Fruit fly (Drosophila melanogaster) whole organism, embryonic: ENCODE data around the gene CG32639.

Experiments used
- ATbp ChIP-seq: fragments of 200-800 bp; sonication (Bioruptor generic); optimal IDR thresholded peaks from 2 replicates; lab custom pipeline; 2017; ENCODE audit warnings: missing biosample characterization, mild to moderate bottlenecking, missing genetic modification characterization, missing genetic modification reagents
- Abd-B ChIP-seq: fragments of 200-800 bp; sonication (Bioruptor generic); optimal IDR thresholded peaks from 2 replicates; lab custom pipeline; 2018; ENCODE audit warnings: missing biosample characterization, mild to moderate bottlenecking, missing genetic modification characterization, moderate library complexity
- Blimp-1 ChIP-seq: fragments of 200-800 bp; sonication (Bioruptor generic); optimal IDR thresholded peaks from 3 replicates; lab custom pipeline; 2018; ENCODE audit warnings: missing biosample characterization, missing genetic modification characterization, mild to moderate bottlenecking, moderate library complexity, missing genetic modification reagents
- CG1024 ChIP-seq: fragments of 200-800 bp; sonication (Bioruptor generic); IDR thresholded peaks from 2 replicates; pipeline ENCODE4 v1.3.6; 2022; ENCODE audit warnings: missing biosample characterization, missing genetic modification characterization
- CG10267 ChIP-seq: fragments of 200-800 bp; sonication (Bioruptor generic); optimal IDR thresholded peaks from 2 replicates; lab custom pipeline; 2018; ENCODE audit warnings: missing biosample characterization, mild to moderate bottlenecking, missing genetic modification characterization, moderate library complexity
- CG10462 ChIP-seq: fragments of 200-800 bp; sonication (Bioruptor generic); optimal IDR thresholded peaks from 2 replicates; lab custom pipeline; 2016; ENCODE audit warnings: missing biosample characterization, missing genetic modification characterization
- CG10959 ChIP-seq: fragments of 200-800 bp; sonication (Bioruptor generic); IDR thresholded peaks from 2 replicates; pipeline ENCODE4 v1.3.6; 2022; ENCODE audit warnings: missing biosample characterization, missing genetic modification characterization
- CG10979 ChIP-seq: fragments of 200-800 bp; sonication (Bioruptor generic); optimal IDR thresholded peaks from 2 replicates; lab custom pipeline; 2018; ENCODE audit warnings: missing biosample characterization, mild to moderate bottlenecking, missing genetic modification characterization, moderate library complexity
- CG11560 ChIP-seq: fragments of 200-800 bp; sonication (Bioruptor generic); IDR thresholded peaks from 3 replicates; pipeline ENCODE4 v1.3.6; 2022; ENCODE audit warnings: missing biosample characterization, missing genetic modification characterization
- CG13424 ChIP-seq: fragments of 200-800 bp; sonication (Bioruptor generic); optimal IDR thresholded peaks from 2 replicates; lab custom pipeline; 2019; ENCODE audit warnings: missing biosample characterization, mild to moderate bottlenecking, missing genetic modification characterization, moderate library complexity
- CG15269 ChIP-seq: fragments of 200-800 bp; sonication (Bioruptor generic); optimal IDR thresholded peaks from 2 replicates; lab custom pipeline; 2018; ENCODE audit warnings: missing biosample characterization, mild to moderate bottlenecking, missing genetic modification characterization, moderate library complexity
- CG17361 ChIP-seq: fragments of 200-800 bp; sonication (Bioruptor generic); IDR thresholded peaks from 3 replicates; pipeline ENCODE4 v1.3.6; 2022; ENCODE audit warnings: missing biosample characterization, missing genetic modification characterization
- CG17802 ChIP-seq: fragments of 200-800 bp; sonication (Bioruptor generic); optimal IDR thresholded peaks from 2 replicates; lab custom pipeline; 2018; ENCODE audit warnings: missing biosample characterization, mild to moderate bottlenecking, missing genetic modification characterization, moderate library complexity
- CG2202 ChIP-seq: fragments of 200-800 bp; sonication (Bioruptor generic); optimal IDR thresholded peaks from 2 replicates; lab custom pipeline; 2018; ENCODE audit warnings: missing biosample characterization, mild to moderate bottlenecking, missing genetic modification characterization
- CG3065 ChIP-seq: fragments of 200-800 bp; sonication (Bioruptor generic); optimal IDR thresholded peaks from 2 replicates; lab custom pipeline; 2016; ENCODE audit warnings: missing biosample characterization, missing genetic modification characterization
- CG31441 ChIP-seq: fragments of 200-800 bp; sonication (Bioruptor generic); IDR thresholded peaks from 2 replicates; pipeline ENCODE4 v1.3.6; 2022; ENCODE audit warnings: missing biosample characterization, missing genetic modification characterization
- CG33213 ChIP-seq: fragments of 200-800 bp; sonication (Bioruptor generic); optimal IDR thresholded peaks from 3 replicates; lab custom pipeline; 2016; ENCODE audit warnings: missing biosample characterization, missing genetic modification characterization
- CG43689 ChIP-seq: fragments of 200-800 bp; sonication (Bioruptor generic); IDR thresholded peaks from 2 replicates; pipeline ENCODE4 v1.3.6; 2022; ENCODE audit warnings: missing biosample characterization, missing genetic modification characterization
- CG8089 ChIP-seq: fragments of 200-800 bp; sonication (Bioruptor generic); optimal IDR thresholded peaks from 3 replicates; lab custom pipeline; 2016; ENCODE audit warnings: missing biosample characterization, missing genetic modification characterization
- CG9727 ChIP-seq: fragments of 200-800 bp; sonication (Bioruptor generic); optimal IDR thresholded peaks from 3 replicates; lab custom pipeline; 2017; ENCODE audit warnings: missing biosample characterization, mild to moderate bottlenecking, missing genetic modification characterization
- CG9876 ChIP-seq: fragments of 200-800 bp; sonication (Bioruptor generic); optimal IDR thresholded peaks from 2 replicates; lab custom pipeline; 2016; ENCODE audit warnings: missing biosample characterization, missing genetic modification characterization
- CkIIα-i1 ChIP-seq: fragments of 200-800 bp; sonication (Bioruptor generic); IDR thresholded peaks from 2 replicates; pipeline ENCODE4 v1.3.6; 2022; ENCODE audit warnings: missing biosample characterization, missing genetic modification characterization
- Dek ChIP-seq: fragments of 200-800 bp; sonication (Bioruptor generic); optimal IDR thresholded peaks from 3 replicates; lab custom pipeline; 2019; ENCODE audit warnings: missing biosample characterization, mild to moderate bottlenecking, missing genetic modification characterization, moderate library complexity
- E2f2 ChIP-seq: fragments of 200-800 bp; sonication (Bioruptor generic); IDR thresholded peaks from 2 replicates; pipeline ENCODE4 v1.3.6; 2022; ENCODE audit warnings: missing biosample characterization, missing genetic modification characterization
- Ets97D ChIP-seq: fragments of 200-800 bp; sonication (Bioruptor generic); optimal IDR thresholded peaks from 3 replicates; lab custom pipeline; 2016; ENCODE audit warnings: missing biosample characterization, missing genetic modification characterization
- Fer1 ChIP-seq: fragments of 200-800 bp; sonication (Bioruptor generic); optimal IDR thresholded peaks from 2 replicates; lab custom pipeline; 2017; ENCODE audit warnings: missing biosample characterization, mild to moderate bottlenecking, missing genetic modification characterization
- H15 ChIP-seq: fragments of 200-800 bp; sonication (Bioruptor generic); IDR thresholded peaks from 3 replicates; pipeline ENCODE4 v1.3.6; 2022; ENCODE audit warnings: missing biosample characterization, missing genetic modification characterization
- Jarid2 ChIP-seq: fragments of 200-800 bp; sonication (Bioruptor generic); optimal IDR thresholded peaks from 3 replicates; lab custom pipeline; 2017; ENCODE audit warnings: mild to moderate bottlenecking, missing biosample characterization, missing genetic modification reagents, missing genetic modification characterization
- MESR4 ChIP-seq: fragments of 200-800 bp; sonication (Bioruptor generic); optimal IDR thresholded peaks from 2 replicates; lab custom pipeline; 2018; ENCODE audit warnings: missing biosample characterization, mild to moderate bottlenecking, missing genetic modification characterization, moderate library complexity
- Oli ChIP-seq: fragments of 200-800 bp; sonication (Bioruptor generic); optimal IDR thresholded peaks from 2 replicates; lab custom pipeline; 2018; ENCODE audit warnings: missing biosample characterization, mild to moderate bottlenecking, missing genetic modification characterization, moderate library complexity
- Opbp ChIP-seq: fragments of 200-800 bp; sonication (Bioruptor generic); IDR thresholded peaks from 3 replicates; pipeline ENCODE4 v1.3.6; 2022; ENCODE audit warnings: missing biosample characterization, missing genetic modification characterization; ENCODE audit not compliant: partially characterized antibody
- Stat92E ChIP-seq, 3 experiments: fragments of >200 bp in 2 of 3; fragments of 200-800 bp in 1 of 3; sonication (Bioruptor generic) in 1 of 3; optimal IDR thresholded peaks; 2 replicates each; lab custom pipeline; 2017 to 2019; ENCODE audit warnings: missing biosample characterization in 3 of 3, missing genetic modification characterization in 3 of 3, mild to moderate bottlenecking in 1 of 3, moderate library complexity in 1 of 3
- cad ChIP-seq: fragments of >200 bp; optimal IDR thresholded peaks from 2 replicates; lab custom pipeline; 2017; ENCODE audit warnings: missing biosample characterization, missing genetic modification characterization
- chinmo ChIP-seq: fragments of 200-800 bp; sonication (Bioruptor generic); IDR thresholded peaks from 4 replicates; pipeline ENCODE4 v1.3.6; 2022; ENCODE audit warnings: missing biosample characterization, missing genetic modification characterization; ENCODE audit not compliant: partially characterized antibody
- chm ChIP-seq: fragments of 200-800 bp; sonication (Bioruptor generic); IDR thresholded peaks from 2 replicates; pipeline ENCODE4 v1.3.6; 2022; ENCODE audit warnings: missing biosample characterization, missing genetic modification characterization
- croc ChIP-seq: fragments of 200-800 bp; sonication (Bioruptor generic); conservative IDR thresholded peaks from 3 replicates; pipeline ENCODE4 v1.3.6; 2022; ENCODE audit warnings: missing biosample characterization, missing genetic modification characterization
- fd96Cb ChIP-seq: fragments of 200-800 bp; sonication (Bioruptor generic); optimal IDR thresholded peaks from 2 replicates; lab custom pipeline; 2018; ENCODE audit warnings: missing biosample characterization, mild to moderate bottlenecking, missing genetic modification characterization, moderate library complexity
- grau ChIP-seq: fragments of 200-800 bp; optimal IDR thresholded peaks from 3 replicates; lab custom pipeline; 2019; ENCODE audit warnings: missing biosample characterization, mild to moderate bottlenecking, missing genetic modification characterization, moderate library complexity
- grn ChIP-seq: fragments of 200-800 bp; sonication (Bioruptor generic); optimal IDR thresholded peaks from 3 replicates; lab custom pipeline; 2017; ENCODE audit warnings: missing biosample characterization, missing genetic modification characterization
- kni ChIP-seq: fragments of 200-800 bp; sonication (Bioruptor generic); optimal IDR thresholded peaks from 3 replicates; lab custom pipeline; 2017; ENCODE audit warnings: mild to moderate bottlenecking, missing biosample characterization, missing genetic modification reagents, missing genetic modification characterization
- lov ChIP-seq, 2 experiments: fragments of 200-800 bp in 1 of 2; fragments of >200 bp in 1 of 2; sonication (Bioruptor generic) in 1 of 2; IDR thresholded peaks in 1 of 2; optimal IDR thresholded peaks in 1 of 2; 2 replicates in 1 of 2; 3 replicates in 1 of 2; pipeline versions ENCODE4 v1.3.6 to Lab custom; 2017 to 2022; ENCODE audit warnings: missing biosample characterization in 1 of 2, missing genetic modification characterization in 1 of 2
- mld ChIP-seq: fragments of 200-800 bp; sonication (Bioruptor generic); IDR thresholded peaks from 3 replicates; pipeline ENCODE4 v1.3.6; 2022; ENCODE audit warnings: missing biosample characterization, missing genetic modification characterization; ENCODE audit not compliant: partially characterized antibody
- onecut ChIP-seq: fragments of 200-800 bp; sonication (Bioruptor generic); IDR thresholded peaks from 2 replicates; pipeline ENCODE4 v1.3.6; 2022; ENCODE audit warnings: missing biosample characterization, missing genetic modification characterization
- phol ChIP-seq: fragments of 200-800 bp; sonication (Bioruptor generic); optimal IDR thresholded peaks from 3 replicates; lab custom pipeline; 2018; ENCODE audit warnings: missing biosample characterization, mild to moderate bottlenecking, missing genetic modification characterization, moderate library complexity
- sc ChIP-seq, 3 experiments: fragments of >200 bp in 2 of 3; fragments of 200-800 bp in 1 of 3; sonication (Bioruptor generic) in 1 of 3; optimal IDR thresholded peaks; 2 replicates in 2 of 3; 3 replicates in 1 of 3; lab custom pipeline; 2017; ENCODE audit warnings: mild to moderate bottlenecking in 1 of 3, missing biosample characterization in 1 of 3, missing genetic modification characterization in 1 of 3, missing genetic modification reagents in 1 of 3
- sens ChIP-seq: fragments of 200-800 bp; sonication (Bioruptor generic); peaks from one replicate; lab custom pipeline; 2016; ENCODE audit warnings: missing biosample characterization, missing genetic modification characterization
- slou ChIP-seq: fragments of 200-800 bp; sonication (Bioruptor generic); optimal IDR thresholded peaks from 3 replicates; lab custom pipeline; 2016; ENCODE audit warnings: missing biosample characterization, missing genetic modification characterization
- tll ChIP-seq, 2 experiments: fragments of 200-800 bp in 1 of 2; fragments of >200 bp in 1 of 2; sonication (Bioruptor generic) in 1 of 2; optimal IDR thresholded peaks; 2 replicates each; lab custom pipeline; 2017 to 2019; ENCODE audit warnings: missing biosample characterization in 2 of 2, missing genetic modification characterization in 2 of 2, mild to moderate bottlenecking in 1 of 2, moderate library complexity in 1 of 2
- trh ChIP-seq: fragments of 200-800 bp; sonication (Bioruptor generic); optimal IDR thresholded peaks from 2 replicates; lab custom pipeline; 2016; ENCODE audit warnings: missing biosample characterization, missing genetic modification characterization
- usp ChIP-seq: fragments of >200 bp; optimal IDR thresholded peaks from 2 replicates; lab custom pipeline; 2017; ENCODE audit warnings: missing biosample characterization, missing genetic modification characterization

CG32639 gene

dm6 chrX:13208075-13208474, 28.3 kb downstream of the CG32639 start (continued):
- TF ChIP-seq CG10959 (GFP tag; lab: Robert Waterston, UW) (no peak), CG17802 (tag; lab: Kevin White, UChicago) (no peak), CG33213 (GFP tag; lab: Kevin White, UChicago) (no peak), Oli (peak; percentile 26), Ets97D (no peak), CG15269 (tag; lab: Kevin White, UChicago) (peak; percentile 56), CG9876 (GFP tag; lab: Kevin White, UChicago) (no peak), lov (optimal IDR thresholded peaks at IDR 0.05; lab: Kevin White, UChicago) (no peak), lov (GFP tag; IDR thresholded peaks at IDR 0.05; lab: Robert Waterston, UW) (no peak), Opbp (GFP tag; lab: Robert Waterston, UW) (no peak), croc (GFP tag; lab: Robert Waterston, UW) (no peak; the same call in 2 of the 3 replicates), CG17361 (GFP tag; lab: Robert Waterston, UW) (peak; percentile 50; the same call in 1 of the 3 replicates), chm (GFP tag; lab: Robert Waterston, UW) (no peak), Fer1 (peak; percentile 58), MESR4 (no peak), tll (GFP tag; optimal IDR thresholded peaks at IDR 0.05; lab: Kevin White, UChicago) (no peak), sc (optimal IDR thresholded peaks at IDR 0.05; lab: Kevin White, UChicago) (no peak), sc (GFP tag; optimal IDR thresholded peaks at IDR 0.05; lab: Kevin White, UChicago) (peak; percentile 0), onecut (no peak), fd96Cb (tag; lab: Kevin White, UChicago) (peak; percentile 18), CG1024 (no peak), Dek (tag; lab: Kevin White, UChicago) (peak; percentile 1), trh (GFP tag; lab: Kevin White, UChicago) (no peak), cad (no peak), grau (tag; lab: Kevin White, UChicago) (peak; percentile 61), CG8089 (GFP tag; lab: Kevin White, UChicago) (no peak), usp (no peak), mld (GFP tag; lab: Robert Waterston, UW) (no peak), Abd-B (GFP tag; lab: Kevin White, UChicago) (no peak), CG9727 (GFP tag; lab: Kevin White, UChicago) (peak; percentile 46), ATbp (GFP tag; lab: Kevin White, UChicago) (peak; percentile 29), Stat92E (GFP tag; optimal IDR thresholded peaks at IDR 0.05; lab: Kevin White, UChicago) (no peak), CG3065 (GFP tag; lab: Kevin White, UChicago) (no peak), grn (GFP tag; lab: Kevin White, UChicago) (no peak), CG10979 (tag; lab: Kevin White, UChicago) (peak; percentile 49), CG13424 (tag; lab: Kevin White, UChicago) (peak; percentile 54), Jarid2 (GFP tag; lab: Kevin White, UChicago) (no peak), sens (peak; percentile 28), phol (tag; lab: Kevin White, UChicago) (peak; percentile 52), H15 (no peak), chinmo (no peak), kni (GFP tag; lab: Kevin White, UChicago) (no peak), CG11560 (tag; lab: Robert Waterston, UW) (no peak), Blimp-1 (GFP tag; lab: Kevin White, UChicago) (peak; percentile 44), slou (GFP tag; lab: Kevin White, UChicago) (no peak), E2f2 (no peak), CG2202 (tag; lab: Kevin White, UChicago) (no peak), CkIIα-i1 (GFP tag; lab: Robert Waterston, UW) (no peak), CG31441 (GFP tag; lab: Robert Waterston, UW) (peak; percentile 63), CG43689 (no peak), CG10462 (GFP tag; lab: Kevin White, UChicago) (no peak), CG10267 (tag; lab: Kevin White, UChicago) (peak; percentile 29)
